Fruit fly (Drosophila melanogaster) whole organism, embryonic: ENCODE measurements around the gene Uggt.

Source experiments
- Asciz ChIP-seq: fragments of 200-800 bp; sonication (Bioruptor generic); optimal IDR thresholded peaks from 2 replicates; lab custom pipeline; 2017; ENCODE audit warnings: missing biosample characterization, mild to moderate bottlenecking, missing genetic modification characterization, missing genetic modification reagents
- Awh ChIP-seq: fragments of 200-800 bp; sonication (Bioruptor generic); IDR thresholded peaks from 2 replicates; pipeline ENCODE4, ENCODE4 v1.3.6; 2022; ENCODE audit warnings: missing biosample characterization, missing genetic modification characterization
- B-H2 ChIP-seq: fragments of 200-800 bp; sonication (Bioruptor generic); optimal IDR thresholded peaks from 2 replicates; lab custom pipeline; 2018; ENCODE audit warnings: missing biosample characterization, mild to moderate bottlenecking, missing genetic modification characterization
- CG12236 ChIP-seq: fragments of 200-800 bp; sonication (Bioruptor generic); optimal IDR thresholded peaks from 2 replicates; lab custom pipeline; 2016; ENCODE audit warnings: missing biosample characterization, missing genetic modification characterization
- CG12659 ChIP-seq: fragments of 200-800 bp; sonication (Bioruptor generic); optimal IDR thresholded peaks from 3 replicates; lab custom pipeline; 2017; ENCODE audit warnings: mild to moderate bottlenecking, missing biosample characterization, missing genetic modification reagents, missing genetic modification characterization
- CG13775 ChIP-seq: fragments of 200-800 bp; sonication (Bioruptor generic); optimal IDR thresholded peaks from 3 replicates; lab custom pipeline; 2017; ENCODE audit warnings: missing biosample characterization, mild to moderate bottlenecking, missing genetic modification characterization
- CG15696 ChIP-seq: fragments of 200-800 bp; sonication (Bioruptor generic); optimal IDR thresholded peaks from 2 replicates; lab custom pipeline; 2019; ENCODE audit warnings: missing biosample characterization, mild to moderate bottlenecking, missing genetic modification characterization, moderate library complexity
- CG1832 ChIP-seq: fragments of 200-800 bp; sonication (Bioruptor generic); optimal IDR thresholded peaks from 2 replicates; lab custom pipeline; 2017; ENCODE audit warnings: missing biosample characterization, mild to moderate bottlenecking, missing genetic modification characterization, inconsistent platforms
- CG2120 ChIP-seq: fragments of 200-800 bp; sonication (Bioruptor generic); optimal IDR thresholded peaks from 3 replicates; lab custom pipeline; 2016; ENCODE audit warnings: missing biosample characterization, missing genetic modification characterization
- CG2875 ChIP-seq: fragments of 200-800 bp; sonication (Bioruptor generic); optimal IDR thresholded peaks from 2 replicates; lab custom pipeline; 2017; ENCODE audit warnings: missing biosample characterization, mild to moderate bottlenecking, missing genetic modification characterization, missing genetic modification reagents
- CG30431 ChIP-seq: fragments of 200-800 bp; sonication (Bioruptor generic); optimal IDR thresholded peaks from 2 replicates; lab custom pipeline; 2017; ENCODE audit warnings: missing biosample characterization, missing genetic modification characterization
- CG31224 ChIP-seq: fragments of 200-800 bp; sonication (Bioruptor generic); IDR thresholded peaks from 2 replicates; pipeline ENCODE4 v1.3.6; 2022; ENCODE audit warnings: missing biosample characterization, missing genetic modification characterization
- CG31365 ChIP-seq: fragments of 200-800 bp; sonication (Bioruptor generic); optimal IDR thresholded peaks from 2 replicates; lab custom pipeline; 2018; ENCODE audit warnings: missing biosample characterization, mild to moderate bottlenecking, missing genetic modification characterization
- CG31441 ChIP-seq: fragments of 200-800 bp; sonication (Bioruptor generic); IDR thresholded peaks from 2 replicates; pipeline ENCODE4 v1.3.6; 2022; ENCODE audit warnings: missing biosample characterization, missing genetic modification characterization
- CG4282 ChIP-seq: fragments of 200-800 bp; sonication (Bioruptor generic); optimal IDR thresholded peaks from 2 replicates; lab custom pipeline; 2016; ENCODE audit warnings: missing biosample characterization, missing genetic modification characterization
- CG4404 ChIP-seq: fragments of 200-800 bp; sonication (Bioruptor generic); IDR thresholded peaks from 2 replicates; pipeline ENCODE4 v1.3.6; 2022; ENCODE audit warnings: missing biosample characterization, missing genetic modification characterization
- CG6791 ChIP-seq: fragments of 200-800 bp; sonication (Bioruptor generic); IDR thresholded peaks from 3 replicates; pipeline ENCODE4 v1.3.6; 2022; ENCODE audit warnings: missing biosample characterization, missing genetic modification characterization; ENCODE audit not compliant: partially characterized antibody
- CG6854 ChIP-seq: fragments of 200-800 bp; sonication (Bioruptor generic); optimal IDR thresholded peaks from 3 replicates; lab custom pipeline; 2017; ENCODE audit warnings: missing biosample characterization, mild to moderate bottlenecking, missing genetic modification characterization
- CG7372 ChIP-seq: fragments of 200-800 bp; sonication (Bioruptor generic); IDR thresholded peaks from 2 replicates; pipeline ENCODE4 v1.3.6; 2022; ENCODE audit warnings: missing biosample characterization, missing genetic modification characterization
- CG9609 ChIP-seq: fragments of 200-800 bp; sonication (Bioruptor generic); optimal IDR thresholded peaks from 3 replicates; lab custom pipeline; 2016; ENCODE audit warnings: missing biosample characterization, missing genetic modification characterization
- Dad ChIP-seq: fragments of 200-800 bp; sonication (Bioruptor generic); optimal IDR thresholded peaks from 3 replicates; lab custom pipeline; 2016; ENCODE audit warnings: missing biosample characterization, missing genetic modification characterization
- Deaf1 ChIP-seq: fragments of 200-800 bp; optimal IDR thresholded peaks from 3 replicates; lab custom pipeline; 2019; ENCODE audit warnings: missing biosample characterization, mild to moderate bottlenecking, missing genetic modification characterization, moderate library complexity
- Dp ChIP-seq: fragments of 200-800 bp; sonication (Bioruptor generic); optimal IDR thresholded peaks from 2 replicates; lab custom pipeline; 2018; ENCODE audit warnings: missing biosample characterization, mild to moderate bottlenecking, missing genetic modification characterization, moderate library complexity
- Eip74EF ChIP-seq, 2 experiments: fragments of 200-800 bp in 1 of 2; fragments of >200 bp in 1 of 2; sonication (Bioruptor generic) in 1 of 2; optimal IDR thresholded peaks; 2 replicates each; lab custom pipeline; 2017 to 2019; ENCODE audit warnings: missing biosample characterization in 2 of 2, missing genetic modification characterization in 2 of 2, mild to moderate bottlenecking in 1 of 2, moderate library complexity in 1 of 2
- H2.0 ChIP-seq: fragments of 200-800 bp; sonication (Bioruptor generic); IDR thresholded peaks from 2 replicates; pipeline ENCODE4 v1.3.6; 2022; ENCODE audit warnings: missing biosample characterization, missing genetic modification characterization
- HLH3B ChIP-seq: fragments of 200-800 bp; sonication (Bioruptor generic); IDR thresholded peaks from 2 replicates; pipeline ENCODE4 v1.3.6; 2022; ENCODE audit warnings: missing biosample characterization, missing genetic modification characterization
- Hr39 ChIP-seq: fragments of >200 bp; optimal IDR thresholded peaks from 2 replicates; lab custom pipeline; 2017
- Six4 ChIP-seq: fragments of 200-800 bp; sonication (Bioruptor generic); optimal IDR thresholded peaks from 2 replicates; lab custom pipeline; 2016; ENCODE audit warnings: missing biosample characterization, missing genetic modification characterization
- ac ChIP-seq: fragments of 200-800 bp; sonication (Bioruptor generic); optimal IDR thresholded peaks from 3 replicates; lab custom pipeline; 2017; ENCODE audit warnings: missing biosample characterization, mild to moderate bottlenecking, missing genetic modification characterization
- ap ChIP-seq: fragments of 200-800 bp; sonication (Bioruptor generic); IDR thresholded peaks from 2 replicates; pipeline ENCODE4 v1.3.6; 2022; ENCODE audit warnings: missing biosample characterization, missing genetic modification characterization
- ash1 ChIP-seq: fragments of 200-800 bp; sonication (Bioruptor generic); optimal IDR thresholded peaks from 2 replicates; lab custom pipeline; 2018; ENCODE audit warnings: missing biosample characterization, mild to moderate bottlenecking, missing genetic modification characterization
- cato ChIP-seq: fragments of 200-800 bp; sonication (Bioruptor generic); optimal IDR thresholded peaks from 2 replicates; lab custom pipeline; 2016; ENCODE audit warnings: missing biosample characterization, missing genetic modification characterization, borderline replicate concordance
- caup ChIP-seq: fragments of 200-800 bp; sonication (Bioruptor generic); optimal IDR thresholded peaks from 3 replicates; lab custom pipeline; 2017; ENCODE audit warnings: missing biosample characterization, mild to moderate bottlenecking, missing genetic modification characterization, moderate library complexity; ENCODE audit not compliant: severe bottlenecking
- crol ChIP-seq: fragments of 200-800 bp; sonication (Bioruptor generic); IDR thresholded peaks from 2 replicates; pipeline ENCODE4 v1.3.6; 2022; ENCODE audit warnings: missing biosample characterization, missing genetic modification characterization
- da ChIP-seq: fragments of 200-800 bp; sonication (Bioruptor generic); optimal IDR thresholded peaks from 2 replicates; lab custom pipeline; 2016; ENCODE audit warnings: missing biosample characterization, missing genetic modification characterization
- dati ChIP-seq: fragments of 200-800 bp; sonication (Bioruptor generic); IDR thresholded peaks from 2 replicates; pipeline ENCODE4 v1.3.6; 2022; ENCODE audit warnings: missing biosample characterization, missing genetic modification characterization
- esg ChIP-seq: fragments of 200-800 bp; sonication (Bioruptor generic); conservative IDR thresholded peaks from 2 replicates; pipeline ENCODE4 v1.3.6; 2022; ENCODE audit warnings: missing biosample characterization, missing genetic modification characterization
- gfzf ChIP-seq: fragments of 200-800 bp; sonication (Bioruptor generic); optimal IDR thresholded peaks from 2 replicates; lab custom pipeline; 2016; ENCODE audit warnings: missing biosample characterization, mild to moderate bottlenecking, missing genetic modification characterization, moderate library complexity
- gro ChIP-seq: fragments of 200-800 bp; sonication (Bioruptor generic); optimal IDR thresholded peaks from 2 replicates; lab custom pipeline; 2016; ENCODE audit warnings: missing biosample characterization, missing genetic modification characterization
- her ChIP-seq: fragments of 200-800 bp; sonication (Bioruptor generic); optimal IDR thresholded peaks from 2 replicates; lab custom pipeline; 2016; ENCODE audit warnings: missing biosample characterization, missing genetic modification characterization
- hth ChIP-seq: fragments of >200 bp; optimal IDR thresholded peaks from 2 replicates; lab custom pipeline; 2017; ENCODE audit warnings: inconsistent platforms
- kay ChIP-seq: fragments of 200-800 bp; sonication (Bioruptor generic); optimal IDR thresholded peaks from 2 replicates; lab custom pipeline; 2016; ENCODE audit warnings: missing biosample characterization, missing genetic modification characterization
- mirr ChIP-seq: fragments of 200-800 bp; sonication (Bioruptor generic); optimal IDR thresholded peaks from 3 replicates; lab custom pipeline; 2018; ENCODE audit warnings: missing biosample characterization, mild to moderate bottlenecking, missing genetic modification characterization
- pum ChIP-seq: fragments of 200-800 bp; sonication (Bioruptor generic); optimal IDR thresholded peaks from 2 replicates; lab custom pipeline; 2016; ENCODE audit warnings: missing biosample characterization, missing genetic modification characterization
- ssp ChIP-seq: fragments of 200-800 bp; sonication (Bioruptor generic); IDR thresholded peaks from 2 replicates; pipeline ENCODE4 v1.3.6; 2022; ENCODE audit warnings: missing biosample characterization, missing genetic modification characterization
- sug ChIP-seq: fragments of 200-800 bp; optimal IDR thresholded peaks from 2 replicates; lab custom pipeline; 2019; ENCODE audit warnings: missing biosample characterization, mild to moderate bottlenecking, missing genetic modification characterization, moderate library complexity
- trem ChIP-seq: fragments of 200-800 bp; optimal IDR thresholded peaks from 3 replicates; lab custom pipeline; 2019; ENCODE audit warnings: missing biosample characterization, mild to moderate bottlenecking, missing genetic modification characterization, moderate library complexity
- trh ChIP-seq: fragments of 200-800 bp; sonication (Bioruptor generic); optimal IDR thresholded peaks from 2 replicates; lab custom pipeline; 2016; ENCODE audit warnings: missing biosample characterization, missing genetic modification characterization
- tx ChIP-seq: fragments of 200-800 bp; sonication (Bioruptor generic); optimal IDR thresholded peaks from 2 replicates; lab custom pipeline; 2016; ENCODE audit warnings: missing biosample characterization, missing genetic modification characterization
- unpg ChIP-seq: fragments of 200-800 bp; sonication (Bioruptor generic); optimal IDR thresholded peaks from 3 replicates; lab custom pipeline; 2018; ENCODE audit warnings: missing biosample characterization, mild to moderate bottlenecking, missing genetic modification characterization, moderate library complexity
- vvl ChIP-seq: fragments of 200-800 bp; sonication (Bioruptor generic); IDR thresholded peaks from 2 replicates; pipeline ENCODE4 v1.3.6; 2022; ENCODE audit warnings: missing biosample characterization, missing genetic modification characterization
- zfh1 ChIP-seq: fragments of 200-800 bp; sonication (Bioruptor generic); IDR thresholded peaks from 3 replicates; pipeline ENCODE4 v1.3.6; 2022; ENCODE audit warnings: missing biosample characterization, missing genetic modification characterization

The Uggt gene

DNA sequence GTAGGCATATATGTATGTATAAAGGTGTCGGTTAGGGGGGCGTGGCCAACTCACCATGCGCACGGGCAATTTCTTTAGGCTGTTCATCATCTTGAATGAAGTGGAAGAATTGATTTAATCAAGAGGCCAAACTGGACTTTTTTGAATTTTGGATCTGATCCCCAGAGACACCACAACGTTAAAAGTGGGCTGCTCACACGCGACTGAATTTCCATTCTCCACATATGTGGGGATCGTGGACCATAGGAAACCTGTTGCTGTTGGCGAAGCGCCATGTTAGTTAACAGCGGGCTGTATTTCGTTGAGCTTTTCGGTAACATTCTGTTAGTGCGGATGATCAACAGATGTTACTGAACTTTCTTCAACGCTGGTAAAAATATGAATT is 25.5 kb downstream of the Uggt start, which contains the start of gene CG3902 (continued):
- no peak for TF ChIP-seq CG15696 (tag; lab: Kevin White, UChicago)
- TF ChIP-seq ssp (GFP tag; lab: Robert Waterston, UW) = no peak
- no peak for TF ChIP-seq trem (tag; lab: Kevin White, UChicago)
- peak; percentile 61 for TF ChIP-seq Deaf1
- no peak for TF ChIP-seq hth (lab: Kevin White, UChicago)
- no peak for TF ChIP-seq cato (GFP tag; lab: Kevin White, UChicago)
- TF ChIP-seq CG31365 = peak; percentile 25
- no peak for TF ChIP-seq CG1832 (GFP tag; lab: Kevin White, UChicago)
- no peak for TF ChIP-seq da (GFP tag; lab: Kevin White, UChicago)
- TF ChIP-seq CG2120 (GFP tag; lab: Kevin White, UChicago) = peak; percentile 3
- TF ChIP-seq B-H2 (GFP tag; lab: Kevin White, UChicago) = peak; percentile 71
- no peak for TF ChIP-seq HLH3B (GFP tag; lab: Robert Waterston, UW)
- no peak for TF ChIP-seq CG4404 (GFP tag; lab: Robert Waterston, UW)
- TF ChIP-seq CG6791 (GFP tag; lab: Robert Waterston, UW) = peak; percentile 28; the same call in 1 of the 3 replicates
- TF ChIP-seq ac (GFP tag; lab: Kevin White, UChicago) = no peak
- TF ChIP-seq CG7372 = no peak
- 0 out of 2 replicates have a peak, but pooled peaks have one; percentile 23 for TF ChIP-seq crol (GFP tag; lab: Robert Waterston, UW)
- TF ChIP-seq CG31441 (GFP tag; lab: Robert Waterston, UW) = no peak
- TF ChIP-seq kay (GFP tag; lab: Kevin White, UChicago) = no peak
- TF ChIP-seq CG2875 (GFP tag; lab: Kevin White, UChicago) = no peak
- TF ChIP-seq Six4 (GFP tag; lab: Kevin White, UChicago) = no peak
- TF ChIP-seq Eip74EF (GFP tag; optimal IDR thresholded peaks at IDR 0.05; lab: Kevin White, UChicago) = peak in 1 of 2 experiments; percentile 19
- TF ChIP-seq zfh1 (GFP tag; lab: Robert Waterston, UW) = 0 out of 3 replicates have a peak, but pooled peaks have one; percentile 26
- TF ChIP-seq CG12659 (GFP tag; lab: Kevin White, UChicago) = peak; percentile 49
- TF ChIP-seq Hr39 = no peak
- TF ChIP-seq vvl (GFP tag; lab: Robert Waterston, UW) = peak; percentile 71
- peak; percentile 35 for TF ChIP-seq unpg (GFP tag; lab: Kevin White, UChicago)
- TF ChIP-seq CG12236 = no peak
- no peak for TF ChIP-seq CG13775
- no peak for TF ChIP-seq esg (GFP tag; lab: Robert Waterston, UW)
- peak; percentile 12 for TF ChIP-seq mirr
- TF ChIP-seq trh = no peak
- TF ChIP-seq CG4282 (GFP tag; lab: Kevin White, UChicago) = no peak
- TF ChIP-seq CG30431 = no peak
- TF ChIP-seq Awh (GFP tag; lab: Robert Waterston, UW) = peak; percentile 31; the same call in 1 of the 2 replicates
- TF ChIP-seq Dad (GFP tag; lab: Kevin White, UChicago) = peak; percentile 12
- no peak for TF ChIP-seq tx (GFP tag; lab: Kevin White, UChicago)
- TF ChIP-seq her (GFP tag; lab: Kevin White, UChicago) = peak; percentile 24
- TF ChIP-seq CG31224 = 0 out of 2 replicates have a peak, but pooled peaks have one; percentile 10
- no peak for TF ChIP-seq CG9609
- TF ChIP-seq Asciz (GFP tag; lab: Kevin White, UChicago) = no peak
- no peak for TF ChIP-seq pum
- no peak for TF ChIP-seq ap (GFP tag; lab: Robert Waterston, UW)
- TF ChIP-seq CG6854 = peak; percentile 10
- TF ChIP-seq Dp (GFP tag; lab: Kevin White, UChicago) = no peak
- no peak for TF ChIP-seq gfzf
- TF ChIP-seq gro (GFP tag; lab: Kevin White, UChicago) = peak; percentile 56
- no peak for TF ChIP-seq ash1 (GFP tag; lab: Kevin White, UChicago)
- peak; percentile 57 for TF ChIP-seq sug (tag; lab: Kevin White, UChicago)
- TF ChIP-seq dati (GFP tag; lab: Robert Waterston, UW) = no peak
- no peak for TF ChIP-seq H2.0 (GFP tag; lab: Robert Waterston, UW)
- peak; percentile 68 for TF ChIP-seq caup (GFP tag; lab: Kevin White, UChicago)
